Worm (Caenorhabditis elegans) whole organism, L4/young adult: ENCODE data around the gene wdr-48.

Experiments
- W03F9.2 ChIP-seq: fragments of 150-350 bp; optimal IDR thresholded peaks from 2 replicates; lab custom pipeline; 2014; ENCODE audit warnings: missing biosample characterization, missing genetic modification characterization
- dao-5 ChIP-seq: sonication (generic microtip); optimal IDR thresholded peaks from 2 replicates; lab custom pipeline; 2016; ENCODE audit warnings: missing genotype, missing genetic modification characterization, moderate library complexity, missing compliant biosample characterization
- him-1 ChIP-seq: sonication (generic microtip); optimal IDR thresholded peaks from 2 replicates; lab custom pipeline; 2016; ENCODE audit warnings: missing genotype, missing genetic modification reagents, missing genetic modification characterization, missing compliant biosample characterization

wdr-48 gene

DNA sequence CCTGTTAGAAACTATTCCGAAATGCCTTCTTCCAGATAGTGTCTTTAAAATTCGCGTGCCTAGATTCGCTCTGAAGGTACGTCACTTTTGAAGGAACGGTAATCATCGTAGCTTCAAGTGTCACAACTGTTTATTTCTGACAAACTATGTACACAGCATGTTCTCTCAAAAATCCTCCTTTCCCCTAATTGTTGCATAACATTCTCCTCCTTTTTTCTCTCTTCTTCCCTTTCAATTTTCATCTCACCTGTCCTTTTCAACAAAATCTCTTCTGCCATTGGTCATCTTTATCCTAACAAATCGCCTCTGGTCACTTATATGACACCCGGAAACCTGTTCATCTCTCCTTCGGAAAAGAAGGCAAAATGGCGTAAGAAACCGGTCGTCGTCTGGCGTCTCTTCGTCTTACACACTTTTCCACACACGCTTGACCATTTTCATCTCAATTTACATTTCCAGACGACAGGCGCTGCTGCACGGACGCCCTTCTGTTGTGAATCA is 37.5 kb downstream of the wdr-48 start, which contains the start of gene lips-3:
lips-3 (plus strand) TSS at position 458 of the 501 bp plus-strand sequence.
- TF ChIP-seq W03F9.2: no peak
- no peak for TF ChIP-seq dao-5 (tag; lab: Kevin White, UChicago)
- no peak for TF ChIP-seq him-1 (tag; lab: Kevin White, UChicago)

DNA sequence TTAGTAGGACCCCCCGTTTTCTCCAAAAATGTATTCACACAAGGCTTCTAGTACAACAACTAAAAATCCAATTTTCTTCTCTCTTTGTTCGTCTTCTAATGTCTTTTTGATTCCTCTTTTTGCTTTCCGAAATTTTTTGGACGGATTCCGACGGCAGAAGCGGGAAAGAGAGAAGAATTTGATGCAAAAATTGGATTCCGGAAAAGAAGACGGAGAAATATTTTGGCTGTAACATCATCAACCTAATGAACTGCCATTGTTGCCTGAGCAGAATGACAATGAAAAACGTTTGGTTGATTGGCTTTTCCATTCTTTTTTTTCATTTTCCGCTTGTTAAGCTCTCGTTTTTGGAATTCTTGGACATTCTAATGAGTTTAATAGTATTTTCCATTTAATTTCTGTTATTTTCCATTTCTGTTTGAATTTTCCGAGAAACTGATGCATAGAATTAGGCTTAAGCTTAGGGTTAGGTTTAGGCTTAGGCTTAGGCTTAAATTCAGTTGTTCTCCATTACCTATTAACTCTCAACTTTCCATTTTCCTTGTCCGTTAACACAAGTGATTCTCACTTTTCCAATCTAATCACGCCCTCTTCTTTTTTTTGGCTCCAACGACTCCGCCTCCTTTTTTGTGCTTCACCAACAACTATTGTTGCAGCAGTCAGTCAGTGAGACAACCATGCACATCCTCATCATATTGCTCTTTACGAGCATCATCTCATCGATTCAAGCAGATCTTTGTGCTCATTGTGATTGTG is 43.9 kb downstream of the wdr-48 start, which contains the start of gene lron-5:
lron-5 (plus strand) TSS at position 655 of the 756 bp plus-strand sequence.
- no peak for TF ChIP-seq dao-5 (tag; lab: Kevin White, UChicago)
- no peak for TF ChIP-seq him-1 (tag; lab: Kevin White, UChicago)
- no peak for TF ChIP-seq W03F9.2

DNA sequence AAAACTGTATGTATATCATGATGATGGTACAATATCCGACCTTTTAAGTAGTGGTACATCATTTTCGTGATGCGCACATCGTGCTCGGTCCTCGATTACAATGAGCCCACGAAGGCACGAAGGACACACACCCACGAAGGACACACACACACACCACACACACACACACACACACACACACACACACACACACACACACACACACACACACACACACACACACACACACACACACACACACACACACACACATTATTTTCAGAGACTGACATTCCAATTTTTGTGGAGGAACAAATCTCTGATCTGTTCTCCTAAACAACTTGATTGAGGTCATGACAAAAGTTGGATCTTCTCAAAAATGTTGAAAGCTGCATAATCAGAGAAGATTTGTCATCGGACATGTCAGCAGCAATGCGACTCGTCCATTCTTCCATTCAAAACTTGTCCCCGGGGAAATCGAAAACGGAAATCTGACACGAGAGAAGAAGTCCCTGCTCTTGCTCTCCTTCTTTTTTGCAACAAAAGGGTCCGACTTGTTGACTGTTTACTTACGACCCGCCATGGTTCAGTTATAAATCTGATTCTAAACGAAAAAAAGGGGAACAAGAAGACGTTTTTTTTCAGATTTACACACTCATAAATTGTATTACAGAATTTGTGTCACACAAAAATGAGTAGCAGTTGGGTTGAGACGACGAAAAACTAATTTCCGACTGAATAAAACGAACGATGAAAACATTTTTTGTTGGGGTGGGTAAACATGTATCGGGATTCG is 47.7 kb downstream of the wdr-48 start:
- TF ChIP-seq him-1 (tag; lab: Kevin White, UChicago) (no peak), dao-5 (tag; lab: Kevin White, UChicago) (no peak), W03F9.2 (no peak)

DNA sequence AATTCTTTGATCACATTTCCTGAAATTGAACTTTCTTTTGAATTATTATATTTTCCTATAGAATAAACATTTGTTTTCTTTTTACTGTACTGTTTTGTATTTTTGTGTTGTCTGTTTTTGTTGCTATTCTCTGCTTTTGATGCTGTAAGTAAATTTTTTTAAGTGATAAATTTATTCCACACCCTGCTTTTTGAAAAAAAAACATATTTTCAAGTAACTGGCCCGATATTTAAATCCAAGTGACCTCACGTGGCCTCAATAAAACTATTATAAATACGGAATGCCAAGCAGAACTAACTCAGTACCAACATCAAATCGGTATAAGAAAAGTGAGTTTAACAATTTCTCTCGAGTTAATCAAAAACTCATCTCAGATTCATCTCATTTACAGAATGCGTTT is 49.5 kb downstream of the wdr-48 start, which contains the start of gene clec-151:
clec-151 (plus strand) TSS at position 301 of the 400 bp plus-strand sequence.
- TF ChIP-seq W03F9.2 (no peak), dao-5 (tag; lab: Kevin White, UChicago) (no peak), him-1 (tag; lab: Kevin White, UChicago) (no peak)
